Worm (Caenorhabditis elegans) whole organism, mixed stage, embryonic: Measurements from ENCODE around the gene plc-4.

Experiments used
- M03D4.4 ChIP-seq: sonication (generic microtip); optimal IDR thresholded peaks from 2 replicates; lab custom pipeline; 2017; ENCODE audit warnings: mild to moderate bottlenecking, missing genetic modification characterization, missing compliant biosample characterization
- bed-3 ChIP-seq: fragments of 200-800 bp; sonication (Bioruptor generic); optimal IDR thresholded peaks from 3 replicates; lab custom pipeline; 2018; ENCODE audit warnings: mild to moderate bottlenecking, missing genetic modification characterization, moderate library complexity, missing compliant biosample characterization
- blmp-1 ChIP-seq: fragments of 150-350 bp; optimal IDR thresholded peaks from 2 replicates; lab custom pipeline; 2014; ENCODE audit warnings: missing biosample characterization, missing genetic modification characterization
- ceh-39 ChIP-seq: fragments of 150-350 bp; optimal IDR thresholded peaks from 2 replicates; lab custom pipeline; 2014; ENCODE audit warnings: missing biosample characterization, missing genetic modification characterization
- ceh-43 ChIP-seq: fragments of 200-800 bp; sonication (Bioruptor generic); optimal IDR thresholded peaks from 2 replicates; lab custom pipeline; 2018; ENCODE audit warnings: mild to moderate bottlenecking, missing genetic modification characterization, moderate library complexity, missing compliant biosample characterization
- ceh-83 ChIP-seq: fragments of 200-800 bp; sonication (Bioruptor generic); optimal IDR thresholded peaks from 2 replicates; lab custom pipeline; 2018; ENCODE audit warnings: mild to moderate bottlenecking, missing genetic modification characterization, missing compliant biosample characterization
- ces-1 ChIP-seq: fragments of 150-350 bp; optimal IDR thresholded peaks from 2 replicates; lab custom pipeline; 2014; ENCODE audit warnings: missing biosample characterization, missing genetic modification reagents, missing genetic modification characterization
- cnd-1 ChIP-seq: fragments of 200-800 bp; sonication (Bioruptor generic); optimal IDR thresholded peaks from 2 replicates; lab custom pipeline; 2018; ENCODE audit warnings: mild to moderate bottlenecking, missing genetic modification characterization, missing compliant biosample characterization
- drap-1 ChIP-seq: fragments of 200-800 bp; sonication (Bioruptor generic); optimal IDR thresholded peaks from 3 replicates; lab custom pipeline; 2018; ENCODE audit warnings: mild to moderate bottlenecking, missing genetic modification characterization, missing compliant biosample characterization
- elt-1 ChIP-seq: sonication (generic microtip); optimal IDR thresholded peaks from 2 replicates; lab custom pipeline; 2017; ENCODE audit warnings: missing genetic modification characterization, mild to moderate bottlenecking, missing compliant biosample characterization, antibody characterized with exemption, moderate library complexity, borderline replicate concordance; ENCODE audit not compliant: insufficient read depth
- elt-3 ChIP-seq: fragments of 150-350 bp; optimal IDR thresholded peaks from 2 replicates; lab custom pipeline; 2014; ENCODE audit warnings: missing biosample characterization, missing genetic modification characterization
- flh-1 ChIP-seq: fragments of 200-800 bp; sonication (Bioruptor generic); optimal IDR thresholded peaks from 2 replicates; lab custom pipeline; 2018; ENCODE audit warnings: mild to moderate bottlenecking, missing genetic modification characterization, moderate library complexity, missing compliant biosample characterization
- ham-2 ChIP-seq: fragments of 200-800 bp; sonication (Bioruptor generic); optimal IDR thresholded peaks from 2 replicates; lab custom pipeline; 2018; ENCODE audit warnings: mild to moderate bottlenecking, missing genetic modification characterization, missing compliant biosample characterization
- hlh-1 ChIP-seq: fragments of 150-350 bp; optimal IDR thresholded peaks from 2 replicates; lab custom pipeline; 2014; ENCODE audit warnings: missing biosample characterization, missing genetic modification reagents, missing genetic modification characterization
- lin-13 ChIP-seq: fragments of 150-350 bp; optimal IDR thresholded peaks from 2 replicates; lab custom pipeline; 2014; ENCODE audit warnings: missing biosample characterization, missing genetic modification characterization
- lin-32 ChIP-seq: fragments of 200-800 bp; sonication (Bioruptor generic); optimal IDR thresholded peaks from 2 replicates; lab custom pipeline; 2018; ENCODE audit warnings: mild to moderate bottlenecking, missing genetic modification characterization, missing compliant biosample characterization
- lsy-2 ChIP-seq: fragments of 150-350 bp; optimal IDR thresholded peaks from 2 replicates; lab custom pipeline; 2014; ENCODE audit warnings: missing biosample characterization, missing genetic modification characterization
- mab-5 ChIP-seq: fragments of 150-350 bp; optimal IDR thresholded peaks from 2 replicates; lab custom pipeline; 2014; ENCODE audit warnings: missing biosample characterization, missing genetic modification characterization
- mep-1 ChIP-seq: fragments of 150-350 bp; optimal IDR thresholded peaks from 2 replicates; lab custom pipeline; 2017; ENCODE audit warnings: missing biosample characterization, missing genetic modification reagents, missing genetic modification characterization, inconsistent platforms
- mls-2 ChIP-seq: sonication (generic microtip); optimal IDR thresholded peaks from 2 replicates; lab custom pipeline; 2016; ENCODE audit warnings: mild to moderate bottlenecking, missing genetic modification characterization, moderate library complexity, missing compliant biosample characterization
- nhr-12 ChIP-seq: fragments of 150-350 bp; optimal IDR thresholded peaks from 2 replicates; lab custom pipeline; 2014; ENCODE audit warnings: missing biosample characterization, missing genetic modification characterization
- nhr-2 ChIP-seq: fragments of 150-350 bp; optimal IDR thresholded peaks from 2 replicates; lab custom pipeline; 2014; ENCODE audit warnings: missing biosample characterization, missing genetic modification characterization
- nhr-237 ChIP-seq: fragments of 150-350 bp; optimal IDR thresholded peaks from 2 replicates; lab custom pipeline; 2014; ENCODE audit warnings: missing biosample characterization, missing genetic modification characterization
- nhr-28 ChIP-seq: fragments of 150-350 bp; optimal IDR thresholded peaks from 2 replicates; lab custom pipeline; 2014; ENCODE audit warnings: missing biosample characterization, missing genetic modification characterization
- pha-4 ChIP-seq: fragments of 150-350 bp; optimal IDR thresholded peaks from 2 replicates; lab custom pipeline; 2018; ENCODE audit warnings: missing biosample characterization, missing genetic modification reagents, missing genetic modification characterization
- sem-2 ChIP-seq: fragments of 200-800 bp; sonication (Bioruptor generic); optimal IDR thresholded peaks from 2 replicates; lab custom pipeline; 2018; ENCODE audit warnings: mild to moderate bottlenecking, missing genetic modification characterization, missing compliant biosample characterization
- snpc-4 ChIP-seq: fragments of 150-350 bp; optimal IDR thresholded peaks from 2 replicates; lab custom pipeline; 2014; ENCODE audit warnings: missing biosample characterization, missing genetic modification characterization
- sptf-1 ChIP-seq: sonication (generic microtip); optimal IDR thresholded peaks from 2 replicates; lab custom pipeline; 2017; ENCODE audit warnings: mild to moderate bottlenecking, missing genetic modification characterization, moderate library complexity, missing compliant biosample characterization
- tbx-8 ChIP-seq: fragments of 200-800 bp; sonication (Bioruptor generic); optimal IDR thresholded peaks from 2 replicates; lab custom pipeline; 2018; ENCODE audit warnings: mild to moderate bottlenecking, missing genetic modification characterization, moderate library complexity, missing compliant biosample characterization
- unc-120 ChIP-seq: sonication (generic microtip); optimal IDR thresholded peaks from 2 replicates; lab custom pipeline; 2017; ENCODE audit warnings: missing genetic modification characterization, missing compliant biosample characterization; ENCODE audit not compliant: poor library complexity, severe bottlenecking
- unc-39 ChIP-seq: fragments of 150-350 bp; optimal IDR thresholded peaks from 2 replicates; lab custom pipeline; 2014; ENCODE audit warnings: missing biosample characterization, missing genetic modification characterization
- unc-62 ChIP-seq: fragments of 150-350 bp; optimal IDR thresholded peaks from 2 replicates; lab custom pipeline; 2014; ENCODE audit warnings: missing biosample characterization, missing genetic modification reagents, missing genetic modification characterization
- ztf-11 ChIP-seq: fragments of 150-350 bp; optimal IDR thresholded peaks from 2 replicates; lab custom pipeline; 2014; ENCODE audit warnings: missing biosample characterization, missing genetic modification characterization

plc-4 gene

DNA sequence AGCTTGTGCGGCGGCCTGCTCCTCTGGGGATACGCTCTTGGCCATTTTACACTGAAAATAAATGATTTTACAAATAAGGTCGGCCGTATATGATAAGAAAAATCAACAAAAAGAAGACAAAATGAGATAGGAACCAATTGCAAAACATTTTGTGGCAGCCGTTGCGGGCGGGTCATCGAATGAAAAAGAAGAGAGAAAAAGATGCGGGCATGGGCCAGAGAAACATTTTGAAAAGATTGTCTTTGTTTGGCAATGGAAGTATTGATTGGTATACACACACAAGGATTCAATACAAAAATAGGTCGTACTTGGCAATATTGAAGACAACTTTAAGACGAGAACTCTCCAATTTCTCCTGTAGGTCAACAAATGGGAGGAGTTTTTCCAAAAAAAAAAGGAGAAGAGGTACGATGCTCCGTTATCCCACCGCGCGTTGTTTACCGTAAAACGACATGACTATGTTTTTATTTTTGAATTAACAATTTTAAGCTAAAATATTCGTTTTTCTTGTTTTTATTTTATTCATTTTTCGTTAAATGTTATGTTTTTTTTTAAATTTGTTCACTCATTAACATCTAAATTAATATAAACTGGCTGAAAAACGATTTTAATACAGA, at the start of gene plc-4, which contains the start of gene R05G6.4:
plc-4 (minus strand) TSS at position 51 of the 617 bp plus-strand sequence.
R05G6.4 (plus strand) TSS at position 617 of the 617 bp plus-strand sequence.
- no peak for TF ChIP-seq mls-2 (tag; lab: Kevin White, UChicago)
- no peak for TF ChIP-seq snpc-4 (tag; lab: Kevin White, UChicago)
- TF ChIP-seq ces-1 (GFP tag; lab: Kevin White, UChicago): peak; percentile 23
- no peak for TF ChIP-seq mep-1 (tag; lab: Kevin White, UChicago)
- TF ChIP-seq ceh-83 (GFP tag; lab: Kevin White, UChicago): no peak
- no peak for TF ChIP-seq lin-32
- TF ChIP-seq nhr-12: no peak
- TF ChIP-seq lsy-2 (tag; lab: Kevin White, UChicago): peak; percentile 18
- no peak for TF ChIP-seq elt-1 (tag; lab: Kevin White, UChicago)

DNA sequence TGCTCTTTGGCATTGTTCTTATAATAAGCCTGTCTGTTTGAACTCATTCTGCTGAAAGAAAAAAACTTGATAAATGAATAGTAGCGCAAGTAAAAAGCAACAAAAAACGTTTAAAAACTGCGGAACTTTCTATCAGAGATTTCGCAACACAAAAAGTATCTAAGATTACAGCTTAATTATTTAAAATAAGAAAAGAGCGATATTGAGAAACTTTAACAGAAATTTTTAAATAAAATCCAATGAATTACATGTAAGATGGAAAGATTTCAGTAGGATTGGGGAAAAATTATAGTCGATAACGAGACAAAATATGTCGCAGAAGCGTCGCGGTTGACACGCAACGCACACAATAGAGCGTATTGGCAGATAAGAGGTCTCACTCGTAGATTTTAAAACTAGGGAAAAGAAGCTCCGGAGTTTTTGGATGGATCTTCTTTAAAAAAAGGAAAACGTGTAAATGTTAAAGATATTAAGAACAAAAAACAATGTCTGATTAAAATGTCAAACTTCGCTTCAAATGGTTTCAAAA, 49.2 kb upstream of the plc-4 start, which contains the start of gene ima-3:
ima-3 (minus strand) TSS at position 51 of the 529 bp plus-strand sequence.
- TF ChIP-seq ces-1 (GFP tag; lab: Kevin White, UChicago) (peak; percentile 45), unc-39 (no peak), nhr-28 (tag; lab: Kevin White, UChicago) (no peak), ceh-39 (peak; percentile 88), M03D4.4 (no peak), unc-120 (tag; lab: Kevin White, UChicago) (no peak), sem-2 (GFP tag; lab: Kevin White, UChicago) (no peak), mls-2 (tag; lab: Kevin White, UChicago) (no peak), blmp-1 (tag; lab: Kevin White, UChicago) (no peak), ztf-11 (tag; lab: Kevin White, UChicago) (no peak), ceh-83 (GFP tag; lab: Kevin White, UChicago) (no peak), flh-1 (GFP tag; lab: Kevin White, UChicago) (no peak), ham-2 (GFP tag; lab: Kevin White, UChicago) (no peak), bed-3 (no peak), sptf-1 (tag; lab: Kevin White, UChicago) (no peak), nhr-2 (no peak), lsy-2 (tag; lab: Kevin White, UChicago) (peak; percentile 35), mep-1 (tag; lab: Kevin White, UChicago) (peak; percentile 61), nhr-237 (tag; lab: Kevin White, UChicago) (peak; percentile 52), lin-13 (tag; lab: Kevin White, UChicago) (no peak), ceh-43 (GFP tag; lab: Kevin White, UChicago) (no peak), unc-62 (GFP tag; lab: Kevin White, UChicago) (no peak), drap-1 (GFP tag; lab: Kevin White, UChicago) (no peak), pha-4 (tag; lab: Kevin White, UChicago) (no peak), hlh-1 (no peak)

DNA sequence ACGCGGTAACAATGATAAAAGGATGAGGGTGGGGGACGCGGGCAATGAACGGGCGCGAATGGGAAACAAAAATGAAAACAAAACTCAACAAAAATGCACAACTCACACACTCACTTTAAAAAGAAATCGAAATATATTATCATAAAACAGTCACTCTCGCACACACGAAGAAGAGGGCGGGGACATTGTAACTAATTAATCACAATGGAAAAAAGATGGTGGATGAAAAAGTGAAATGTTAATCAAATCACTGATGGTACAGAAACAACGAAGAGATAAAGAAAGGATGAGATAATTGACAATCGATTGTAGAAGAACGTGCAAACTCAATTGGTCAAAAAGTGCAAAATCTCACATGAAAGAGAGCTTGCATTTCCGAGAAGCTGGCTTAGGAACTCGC, 46.8 kb upstream of the plc-4 start:
- no peak for TF ChIP-seq ham-2 (GFP tag; lab: Kevin White, UChicago)
- TF ChIP-seq ceh-43 (GFP tag; lab: Kevin White, UChicago): no peak
- TF ChIP-seq nhr-2: no peak
- TF ChIP-seq lin-13 (tag; lab: Kevin White, UChicago): no peak
- no peak for TF ChIP-seq mep-1 (tag; lab: Kevin White, UChicago)
- TF ChIP-seq ztf-11 (tag; lab: Kevin White, UChicago): no peak
- no peak for TF ChIP-seq pha-4 (tag; lab: Kevin White, UChicago)
- TF ChIP-seq drap-1 (GFP tag; lab: Kevin White, UChicago): no peak
- no peak for TF ChIP-seq lin-32
- TF ChIP-seq hlh-1: no peak
- TF ChIP-seq snpc-4 (tag; lab: Kevin White, UChicago): no peak
- TF ChIP-seq nhr-237 (tag; lab: Kevin White, UChicago): no peak
- TF ChIP-seq M03D4.4: no peak
- TF ChIP-seq cnd-1 (tag; lab: Kevin White, UChicago): no peak
- TF ChIP-seq, all 35 proteins: peak for 0

DNA sequence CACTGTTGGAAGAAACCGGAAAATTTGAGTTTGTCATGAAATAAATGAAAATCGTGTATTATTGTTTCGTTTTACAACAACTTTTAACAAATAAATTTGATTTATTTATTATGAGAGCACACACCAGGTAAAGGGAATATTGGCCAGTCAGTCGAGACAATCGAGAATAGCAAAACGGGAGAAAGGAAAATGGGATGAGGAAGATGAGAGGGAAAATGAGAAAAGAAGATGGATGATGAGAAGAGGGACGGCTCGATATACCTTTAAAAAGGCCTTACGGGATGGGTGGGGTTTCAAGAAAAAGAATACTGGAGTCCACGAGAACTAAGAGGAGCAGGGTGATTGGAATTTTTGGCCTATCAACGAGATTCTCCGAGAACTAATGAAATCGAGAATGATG, 46.2 kb upstream of the plc-4 start:
- TF ChIP-seq lin-32: no peak
- TF ChIP-seq sptf-1 (tag; lab: Kevin White, UChicago): no peak
- no peak for TF ChIP-seq mls-2 (tag; lab: Kevin White, UChicago)
- TF ChIP-seq unc-120 (tag; lab: Kevin White, UChicago): no peak
- no peak for TF ChIP-seq hlh-1
- TF ChIP-seq ceh-39: no peak
- no peak for TF ChIP-seq flh-1 (GFP tag; lab: Kevin White, UChicago)
- TF ChIP-seq mab-5: no peak
- TF ChIP-seq nhr-12: no peak
- no peak for TF ChIP-seq elt-3 (tag; lab: Kevin White, UChicago)
- TF ChIP-seq ztf-11 (tag; lab: Kevin White, UChicago): no peak
- TF ChIP-seq lin-13 (tag; lab: Kevin White, UChicago): no peak
- no peak for TF ChIP-seq ceh-83 (GFP tag; lab: Kevin White, UChicago)
- no peak for TF ChIP-seq unc-39
- TF ChIP-seq lsy-2 (tag; lab: Kevin White, UChicago): no peak
- TF ChIP-seq cnd-1 (tag; lab: Kevin White, UChicago): no peak
- TF ChIP-seq tbx-8 (GFP tag; lab: Kevin White, UChicago): no peak
- TF ChIP-seq blmp-1 (tag; lab: Kevin White, UChicago): no peak
- TF ChIP-seq pha-4 (tag; lab: Kevin White, UChicago): no peak
- TF ChIP-seq drap-1 (GFP tag; lab: Kevin White, UChicago): no peak
